Worm (Caenorhabditis elegans) whole organism, L4 larva: ENCODE results near the gene F57H12.5.

ENCODE experiments used
- fos-1 ChIP-seq: fragments of 150-350 bp; optimal IDR thresholded peaks from 2 replicates; lab custom pipeline; 2014; ENCODE audit warnings: missing biosample characterization, missing genetic modification characterization
- hlh-30 ChIP-seq: sonication (generic microtip); optimal IDR thresholded peaks from 2 replicates; lab custom pipeline; 2017; ENCODE audit warnings: antibody characterized with exemption, mild to moderate bottlenecking, missing genetic modification characterization, missing compliant biosample characterization; ENCODE audit not compliant: insufficient read depth
- lsy-2 ChIP-seq, 2 experiments: fragments of 150-350 bp in 1 of 2; sonication (generic microtip) in 1 of 2; optimal IDR thresholded peaks; 2 replicates each; lab custom pipeline; 2014 to 2017; ENCODE audit warnings: missing biosample characterization in 2 of 2, missing genetic modification characterization in 2 of 2
- pha-4 ChIP-seq, 2 experiments: fragments of 150-350 bp in 1 of 2; fragments of 200-800 bp in 1 of 2; sonication (Bioruptor generic) in 1 of 2; IDR thresholded peaks in 1 of 2; optimal IDR thresholded peaks in 1 of 2; 2 replicates each; pipeline versions ENCODE4 v1.3.6 to Lab custom; 2014 to 2022; ENCODE audit warnings: missing genetic modification characterization in 2 of 2, missing genetic modification reagents in 2 of 2, missing biosample characterization in 1 of 2, missing compliant biosample characterization in 1 of 2
- snpc-4 ChIP-seq: fragments of 150-350 bp; optimal IDR thresholded peaks from 2 replicates; lab custom pipeline; 2014; ENCODE audit warnings: missing biosample characterization, missing genetic modification characterization
- spr-3 ChIP-seq: fragments of 200-800 bp; sonication (Bioruptor generic); optimal IDR thresholded peaks from 2 replicates; lab custom pipeline; 2018; ENCODE audit warnings: mild to moderate bottlenecking, missing genetic modification characterization, missing compliant biosample characterization
- tag-97 ChIP-seq: fragments of 200-800 bp; sonication (Bioruptor generic); IDR thresholded peaks from 2 replicates; pipeline ENCODE4 v1.3.6; 2022; ENCODE audit warnings: missing genetic modification characterization, missing compliant biosample characterization

ce11 chrIV:7977452-7977940 is 10.4 kb downstream of the F57H12.5 start, which contains the start of gene ora-1:
- TF ChIP-seq lsy-2 (tag; optimal IDR thresholded peaks at IDR 0.05; lab: Kevin White, UChicago) (no peak), hlh-30 (no peak), snpc-4 (no peak), fos-1 (tag; lab: Kevin White, UChicago) (no peak), spr-3 (GFP tag; lab: Kevin White, UChicago) (no peak), tag-97 (GFP tag; lab: Robert Waterston, UW) (no peak), pha-4 (GFP tag; IDR thresholded peaks at IDR 0.05; lab: Robert Waterston, UW) (no peak), pha-4 (tag; optimal IDR thresholded peaks at IDR 0.05; lab: Kevin White, UChicago) (no peak)
